Fruit fly (Drosophila melanogaster) whole organism: ENCODE results near the gene CG14341.

ENCODE experiments used
- CG8478 ChIP-seq: fragments of >200 bp; optimal IDR thresholded peaks from 2 replicates; lab custom pipeline; 2018; ENCODE audit warnings: inconsistent platforms
- Dll ChIP-seq: fragments of >200 bp; optimal IDR thresholded peaks from 2 replicates; lab custom pipeline; 2017
- EcR ChIP-seq, 2 experiments: fragments of >200 bp; optimal IDR thresholded peaks; 2 replicates each; lab custom pipeline; 2017; ENCODE audit warnings: missing biosample characterization in 2 of 2, missing genetic modification characterization in 2 of 2, missing genetic modification reagents in 2 of 2
- pan ChIP-seq: fragments of >200 bp; optimal IDR thresholded peaks from 2 replicates; lab custom pipeline; 2017
- psq ChIP-seq: fragments of >200 bp; optimal IDR thresholded peaks from 2 replicates; lab custom pipeline; 2017
- usp ChIP-seq: fragments of >200 bp; optimal IDR thresholded peaks from 2 replicates; lab custom pipeline; 2017; ENCODE audit warnings: missing biosample characterization, missing genetic modification characterization, mixed read lengths

dm6 chr2L:1116661-1117322 is 49.5 kb upstream of the CG14341 start:
- TF ChIP-seq usp (GFP tag; lab: Kevin White, UChicago) = no peak
- no peak for TF ChIP-seq CG8478 (lab: Kevin White, UChicago)
- no peak for TF ChIP-seq psq (lab: Kevin White, UChicago)
- TF ChIP-seq pan (lab: Kevin White, UChicago) = no peak
- no peak for TF ChIP-seq Dll (lab: Kevin White, UChicago)
- no peak for TF ChIP-seq EcR (GFP tag; optimal IDR thresholded peaks at IDR 0.05; lab: Kevin White, UChicago)
